Fruit fly (Drosophila melanogaster) whole organism, pupa: ENCODE data around the gene Ald1.

ENCODE experiments used
- CG10348 ChIP-seq: fragments of 200-800 bp; sonication (Bioruptor generic); IDR thresholded peaks from 2 replicates; pipeline ENCODE4 v1.3.6; 2022; ENCODE audit warnings: missing biosample characterization, missing genetic modification characterization
- CG12605 ChIP-seq: fragments of 200-800 bp; sonication (Bioruptor generic); IDR thresholded peaks from 2 replicates; pipeline ENCODE4 v1.3.6; 2022; ENCODE audit warnings: missing biosample characterization, missing genetic modification characterization
- CG13204 ChIP-seq: fragments of 200-800 bp; sonication (Bioruptor generic); optimal IDR thresholded peaks from 2 replicates; lab custom pipeline; 2018; ENCODE audit warnings: missing biosample characterization, mild to moderate bottlenecking, missing genetic modification characterization, moderate library complexity
- CG14655 ChIP-seq: fragments of 200-800 bp; sonication (Bioruptor generic); optimal IDR thresholded peaks from 3 replicates; lab custom pipeline; 2017; ENCODE audit warnings: mild to moderate bottlenecking, missing biosample characterization, missing genetic modification reagents, missing genetic modification characterization
- CG15710 ChIP-seq: fragments of 200-800 bp; sonication (Bioruptor generic); optimal IDR thresholded peaks from 2 replicates; lab custom pipeline; 2018; ENCODE audit warnings: missing biosample characterization, mild to moderate bottlenecking, missing genetic modification characterization, moderate library complexity
- CG17806 ChIP-seq: fragments of 200-800 bp; sonication (Bioruptor generic); optimal IDR thresholded peaks from 2 replicates; lab custom pipeline; 2018; ENCODE audit warnings: missing biosample characterization, mild to moderate bottlenecking, missing genetic modification characterization, moderate library complexity
- CG32121 ChIP-seq: fragments of 200-800 bp; sonication (Bioruptor generic); IDR thresholded peaks from 2 replicates; pipeline ENCODE4 v1.3.6; 2022; ENCODE audit warnings: missing biosample characterization, missing genetic modification characterization
- CG34367 ChIP-seq: fragments of 200-800 bp; sonication (Bioruptor generic); optimal IDR thresholded peaks from 2 replicates; lab custom pipeline; 2018; ENCODE audit warnings: missing biosample characterization, mild to moderate bottlenecking, missing genetic modification characterization
- CG4496 ChIP-seq: fragments of 200-800 bp; sonication (Bioruptor generic); IDR thresholded peaks from 3 replicates; pipeline ENCODE4 v1.3.6; 2022; ENCODE audit warnings: missing biosample characterization, missing genetic modification characterization
- CG8159 ChIP-seq: fragments of 200-800 bp; sonication (Bioruptor generic); optimal IDR thresholded peaks from 3 replicates; lab custom pipeline; 2018; ENCODE audit warnings: missing biosample characterization, mild to moderate bottlenecking, missing genetic modification characterization, moderate library complexity
- CG8301 ChIP-seq: fragments of 200-800 bp; sonication (Bioruptor generic); optimal IDR thresholded peaks from 2 replicates; lab custom pipeline; 2018; ENCODE audit warnings: missing biosample characterization, mild to moderate bottlenecking, missing genetic modification characterization
- CG9948 ChIP-seq: fragments of 200-800 bp; sonication (Bioruptor generic); optimal IDR thresholded peaks from 2 replicates; lab custom pipeline; 2018; ENCODE audit warnings: missing biosample characterization, mild to moderate bottlenecking, missing genetic modification characterization, moderate library complexity
- D1 ChIP-seq: fragments of 200-800 bp; sonication (Bioruptor generic); optimal IDR thresholded peaks from 2 replicates; lab custom pipeline; 2018; ENCODE audit warnings: missing biosample characterization, mild to moderate bottlenecking, missing genetic modification characterization, moderate library complexity
- EcR ChIP-seq: fragments of 200-800 bp; sonication (Bioruptor generic); optimal IDR thresholded peaks from 3 replicates; lab custom pipeline; 2019; ENCODE audit warnings: missing biosample characterization, missing genetic modification characterization, mild to moderate bottlenecking, moderate library complexity, missing genetic modification reagents
- Ets98B ChIP-seq: fragments of 200-800 bp; sonication (Bioruptor generic); IDR thresholded peaks from 2 replicates; pipeline ENCODE4 v1.3.6; 2022; ENCODE audit warnings: missing biosample characterization, missing genetic modification characterization
- Pif1A ChIP-seq: fragments of 200-800 bp; sonication (Bioruptor generic); optimal IDR thresholded peaks from 3 replicates; lab custom pipeline; 2016; ENCODE audit warnings: missing biosample characterization, missing genetic modification characterization
- Pif1B ChIP-seq: fragments of 200-800 bp; sonication (Bioruptor generic); optimal IDR thresholded peaks from 3 replicates; lab custom pipeline; 2016; ENCODE audit warnings: missing biosample characterization, missing genetic modification characterization
- Snoo ChIP-seq: fragments of 200-800 bp; sonication (Bioruptor generic); optimal IDR thresholded peaks from 3 replicates; lab custom pipeline; 2017; ENCODE audit warnings: missing biosample characterization, mild to moderate bottlenecking, missing genetic modification characterization, inconsistent platforms
- fd96Ca ChIP-seq: fragments of 200-800 bp; sonication (Bioruptor generic); IDR thresholded peaks from 3 replicates; pipeline ENCODE4 v1.3.6; 2022; ENCODE audit warnings: missing biosample characterization, missing genetic modification characterization
- gl ChIP-seq: fragments of 200-800 bp; sonication (Bioruptor generic); optimal IDR thresholded peaks from 2 replicates; lab custom pipeline; 2018; ENCODE audit warnings: missing biosample characterization, mild to moderate bottlenecking, missing genetic modification characterization
- rn ChIP-seq: fragments of 200-800 bp; sonication (Bioruptor generic); IDR thresholded peaks from 2 replicates; pipeline ENCODE4 v1.3.6; 2022; ENCODE audit warnings: missing biosample characterization, missing genetic modification characterization

Ald1 gene

dm6 chr3R:26228026-26228635 is 33.3 kb downstream of the Ald1 start:
- TF ChIP-seq gl (tag; lab: Kevin White, UChicago), result no peak
- TF ChIP-seq CG14655, result no peak
- TF ChIP-seq CG4496 (GFP tag; lab: Robert Waterston, UW), result no peak
- TF ChIP-seq CG8159 (tag; lab: Kevin White, UChicago), result no peak
- TF ChIP-seq CG12605 (GFP tag; lab: Robert Waterston, UW), result no peak
- TF ChIP-seq Snoo (tag; lab: Kevin White, UChicago), result no peak
- TF ChIP-seq CG32121 (GFP tag; lab: Robert Waterston, UW), result no peak

- TF ChIP-seq CG4496 (GFP tag; lab: Robert Waterston, UW) (0 out of 3 replicates have a peak, but pooled peaks have one; percentile 32), D1 (tag; lab: Kevin White, UChicago) (no peak), CG17806 (tag; lab: Kevin White, UChicago) (peak; percentile 29), CG32121 (GFP tag; lab: Robert Waterston, UW) (no peak), CG13204 (GFP tag; lab: Kevin White, UChicago) (peak; percentile 44), CG15710 (tag; lab: Kevin White, UChicago) (no peak), Pif1A (GFP tag; lab: Kevin White, UChicago) (peak; percentile 4), CG10348 (GFP tag; lab: Robert Waterston, UW) (no peak), CG14655 (no peak), fd96Ca (GFP tag; lab: Robert Waterston, UW) (no peak), CG34367 (tag; lab: Kevin White, UChicago) (no peak), CG12605 (GFP tag; lab: Robert Waterston, UW) (no peak), CG8159 (tag; lab: Kevin White, UChicago) (peak; percentile 30), CG9948 (tag; lab: Kevin White, UChicago) (no peak), Ets98B (GFP tag; lab: Robert Waterston, UW) (no peak), gl (tag; lab: Kevin White, UChicago) (no peak), CG8301 (tag; lab: Kevin White, UChicago) (no peak), rn (GFP tag; lab: Robert Waterston, UW) (no peak), Snoo (tag; lab: Kevin White, UChicago) (no peak), EcR (GFP tag; lab: Kevin White, UChicago) (peak; percentile 81), Pif1B (GFP tag; lab: Kevin White, UChicago) (no peak)
Observed at dm6 chr3R:26226506-26227277, 34.7 kb downstream of the Ald1 start.

- TF ChIP-seq Pif1B (GFP tag; lab: Kevin White, UChicago) (no peak), D1 (tag; lab: Kevin White, UChicago) (no peak), CG32121 (GFP tag; lab: Robert Waterston, UW) (no peak), CG13204 (GFP tag; lab: Kevin White, UChicago) (no peak), CG9948 (tag; lab: Kevin White, UChicago) (no peak), CG17806 (tag; lab: Kevin White, UChicago) (no peak), rn (GFP tag; lab: Robert Waterston, UW) (no peak), CG12605 (GFP tag; lab: Robert Waterston, UW) (no peak), Ets98B (GFP tag; lab: Robert Waterston, UW) (no peak), CG34367 (tag; lab: Kevin White, UChicago) (no peak), fd96Ca (GFP tag; lab: Robert Waterston, UW) (no peak), CG4496 (GFP tag; lab: Robert Waterston, UW) (no peak), CG8301 (tag; lab: Kevin White, UChicago) (no peak), gl (tag; lab: Kevin White, UChicago) (no peak)
Observed at dm6 chr3R:26222123-26222651, 39.2 kb downstream of the Ald1 start.

- no peak for TF ChIP-seq CG15710 (tag; lab: Kevin White, UChicago)
- TF ChIP-seq fd96Ca (GFP tag; lab: Robert Waterston, UW), result 0 out of 3 replicates have a peak, but pooled peaks have one; percentile 26
- TF ChIP-seq CG14655, result peak; percentile 29
- TF ChIP-seq CG8159 (tag; lab: Kevin White, UChicago), result no peak
- no peak for TF ChIP-seq gl (tag; lab: Kevin White, UChicago)
- no peak for TF ChIP-seq Snoo (tag; lab: Kevin White, UChicago)
- TF ChIP-seq CG4496 (GFP tag; lab: Robert Waterston, UW), result 0 out of 3 replicates have a peak, but pooled peaks have one; percentile 23
- no peak for TF ChIP-seq D1 (tag; lab: Kevin White, UChicago)
- TF ChIP-seq CG17806 (tag; lab: Kevin White, UChicago), result no peak
- TF ChIP-seq Pif1B (GFP tag; lab: Kevin White, UChicago), result no peak
- TF ChIP-seq Ets98B (GFP tag; lab: Robert Waterston, UW), result no peak; the same call in 1 of the 2 replicates
- no peak for TF ChIP-seq EcR (GFP tag; lab: Kevin White, UChicago)
- TF ChIP-seq CG34367 (tag; lab: Kevin White, UChicago), result no peak
- TF ChIP-seq CG8301 (tag; lab: Kevin White, UChicago), result no peak
- TF ChIP-seq Pif1A (GFP tag; lab: Kevin White, UChicago), result no peak
- no peak for TF ChIP-seq CG10348 (GFP tag; lab: Robert Waterston, UW)
Observed at dm6 chr3R:26214301-26214700, 47.1 kb downstream of the Ald1 start.

dm6 chr3R:26212935-26213334 is 48.5 kb downstream of the Ald1 start:
- TF ChIP-seq gl (tag; lab: Kevin White, UChicago) (no peak), fd96Ca (GFP tag; lab: Robert Waterston, UW) (no peak), CG4496 (GFP tag; lab: Robert Waterston, UW) (no peak), CG32121 (GFP tag; lab: Robert Waterston, UW) (no peak), CG8159 (tag; lab: Kevin White, UChicago) (no peak), CG14655 (no peak), CG15710 (tag; lab: Kevin White, UChicago) (no peak), CG10348 (GFP tag; lab: Robert Waterston, UW) (no peak), CG34367 (tag; lab: Kevin White, UChicago) (no peak), rn (GFP tag; lab: Robert Waterston, UW) (no peak), EcR (GFP tag; lab: Kevin White, UChicago) (no peak)
